Worm (Caenorhabditis elegans) whole organism, early embryonic: ENCODE results near the gene F25B3.5.

Experiments
- ama-1 ChIP-seq: fragments of 150-350 bp; optimal IDR thresholded peaks from 2 replicates; lab custom pipeline; 2014
- ceh-13 ChIP-seq: fragments of 200-800 bp; sonication (Bioruptor generic); optimal IDR thresholded peaks from 2 replicates; lab custom pipeline; 2018; ENCODE audit warnings: mild to moderate bottlenecking, missing genetic modification characterization, missing compliant biosample characterization
- flt-1 ChIP-seq: fragments of 200-800 bp; sonication (Bioruptor generic); IDR thresholded peaks from 2 replicates; pipeline ENCODE4 v1.3.6; 2022; ENCODE audit warnings: missing genetic modification characterization, missing compliant biosample characterization
- tbx-37 ChIP-seq: fragments of 200-800 bp; sonication (Bioruptor generic); conservative IDR thresholded peaks from 2 replicates; pipeline ENCODE4 v1.3.6; 2022; ENCODE audit warnings: missing genetic modification reagents, missing genetic modification characterization, missing compliant biosample characterization

DNA sequence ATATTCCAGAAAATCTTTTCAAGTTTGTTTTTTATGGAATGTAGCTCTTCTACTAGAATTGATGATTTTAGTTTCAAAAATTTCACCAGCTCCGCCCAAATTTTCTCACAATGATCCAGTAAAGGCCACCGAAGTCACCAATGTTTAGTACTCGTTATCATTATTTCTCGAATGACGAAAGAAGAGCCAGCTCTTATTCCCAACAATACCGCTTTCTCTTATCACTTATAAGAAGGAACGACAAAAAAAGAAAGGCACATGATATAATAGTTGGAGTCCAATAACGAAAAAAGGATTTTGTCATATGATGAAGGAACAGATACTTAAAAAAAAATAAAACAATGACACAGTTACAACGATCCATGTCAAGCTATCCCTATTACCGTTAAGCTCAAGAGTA is 959 bp upstream of the F25B3.5 start:
- TF ChIP-seq ama-1 (lab: Kevin White, UChicago), result no peak
- no peak for TF ChIP-seq ceh-13 (GFP tag; lab: Kevin White, UChicago)
- TF ChIP-seq tbx-37 (GFP tag; lab: Robert Waterston, UW), result no peak
- TF ChIP-seq flt-1 (GFP tag; lab: Robert Waterston, UW), result no peak
